Fruit fly (Drosophila melanogaster) whole organism, embryonic: Measurements from ENCODE around the gene CG33947.

ENCODE experiments used
- Adf1 ChIP-seq: fragments of 200-800 bp; sonication (Bioruptor generic); IDR thresholded peaks from 2 replicates; pipeline ENCODE4 v1.3.6; 2022; ENCODE audit warnings: missing biosample characterization, missing genetic modification characterization
- CG10366 ChIP-seq: fragments of 200-800 bp; sonication (Bioruptor generic); IDR thresholded peaks from 2 replicates; pipeline ENCODE4 v1.3.6; 2022; ENCODE audit warnings: missing biosample characterization, missing genetic modification characterization
- CG11247 ChIP-seq: fragments of 200-800 bp; sonication (Bioruptor generic); IDR thresholded peaks from 2 replicates; pipeline ENCODE4 v1.3.6; 2022; ENCODE audit warnings: missing biosample characterization, missing genetic modification characterization
- CG12104 ChIP-seq: fragments of 200-800 bp; sonication (Bioruptor generic); optimal IDR thresholded peaks from 3 replicates; lab custom pipeline; 2016; ENCODE audit warnings: missing biosample characterization, missing genetic modification characterization
- CG12236 ChIP-seq: fragments of 200-800 bp; sonication (Bioruptor generic); optimal IDR thresholded peaks from 2 replicates; lab custom pipeline; 2016; ENCODE audit warnings: missing biosample characterization, missing genetic modification characterization
- CG12769 ChIP-seq: fragments of 200-800 bp; sonication (Bioruptor generic); optimal IDR thresholded peaks from 2 replicates; lab custom pipeline; 2019; ENCODE audit warnings: missing biosample characterization, mild to moderate bottlenecking, missing genetic modification characterization, moderate library complexity
- CG17328 ChIP-seq: fragments of 200-800 bp; sonication (Bioruptor generic); IDR thresholded peaks from 2 replicates; pipeline ENCODE4 v1.3.6; 2022; ENCODE audit warnings: missing biosample characterization, missing genetic modification characterization
- CG2116 ChIP-seq: fragments of 200-800 bp; sonication (Bioruptor generic); optimal IDR thresholded peaks from 3 replicates; lab custom pipeline; 2018; ENCODE audit warnings: missing biosample characterization, mild to moderate bottlenecking, missing genetic modification characterization
- CG2129 ChIP-seq: fragments of 200-800 bp; sonication (Bioruptor generic); IDR thresholded peaks from 2 replicates; pipeline ENCODE4 v1.3.6; 2022; ENCODE audit warnings: missing biosample characterization, missing genetic modification characterization; ENCODE audit not compliant: partially characterized antibody
- CG30403 ChIP-seq: fragments of 200-800 bp; sonication (Bioruptor generic); optimal IDR thresholded peaks from 3 replicates; lab custom pipeline; 2016; ENCODE audit warnings: missing biosample characterization, missing genetic modification characterization
- CG32532 ChIP-seq: fragments of 200-800 bp; sonication (Bioruptor generic); IDR thresholded peaks from 2 replicates; pipeline ENCODE4 v1.3.6; 2022; ENCODE audit warnings: missing biosample characterization, missing genetic modification characterization
- CG33557 ChIP-seq: fragments of 200-800 bp; sonication (Bioruptor generic); optimal IDR thresholded peaks from 2 replicates; lab custom pipeline; 2019; ENCODE audit warnings: missing biosample characterization, mild to moderate bottlenecking, missing genetic modification characterization, moderate library complexity
- CG3726 ChIP-seq: fragments of 200-800 bp; sonication (Bioruptor generic); IDR thresholded peaks from 3 replicates; pipeline ENCODE4, ENCODE4 v1.3.6; 2022; ENCODE audit warnings: missing biosample characterization, missing genetic modification characterization
- CG42726 ChIP-seq: fragments of 200-800 bp; sonication (Bioruptor generic); IDR thresholded peaks from 2 replicates; pipeline ENCODE4 v1.3.6; 2022; ENCODE audit warnings: missing biosample characterization, missing genetic modification characterization; ENCODE audit not compliant: partially characterized antibody
- CG4730 ChIP-seq: fragments of 200-800 bp; sonication (Bioruptor generic); IDR thresholded peaks from 2 replicates; pipeline ENCODE4 v1.3.6; 2022; ENCODE audit warnings: missing biosample characterization, missing genetic modification characterization
- CG6272 ChIP-seq: fragments of 200-800 bp; sonication (Bioruptor generic); IDR thresholded peaks from 2 replicates; pipeline ENCODE4 v1.3.6; 2022; ENCODE audit warnings: missing biosample characterization, missing genetic modification characterization
- CG6791 ChIP-seq: fragments of 200-800 bp; sonication (Bioruptor generic); IDR thresholded peaks from 3 replicates; pipeline ENCODE4 v1.3.6; 2022; ENCODE audit warnings: missing biosample characterization, missing genetic modification characterization; ENCODE audit not compliant: partially characterized antibody
- CG8290 ChIP-seq, 3 experiments: fragments of 200-800 bp; sonication (Bioruptor generic); optimal IDR thresholded peaks; 2 replicates each; lab custom pipeline; 2016 to 2019; ENCODE audit warnings: missing biosample characterization in 3 of 3, missing genetic modification characterization in 3 of 3, mild to moderate bottlenecking in 2 of 3, moderate library complexity in 1 of 3
- CG8359 ChIP-seq: fragments of 200-800 bp; sonication (Bioruptor generic); optimal IDR thresholded peaks from 2 replicates; lab custom pipeline; 2017; ENCODE audit warnings: missing biosample characterization, mild to moderate bottlenecking, missing genetic modification characterization, borderline replicate concordance
- CG9215 ChIP-seq: fragments of 200-800 bp; sonication (Bioruptor generic); IDR thresholded peaks from 2 replicates; pipeline ENCODE4 v1.3.6; 2022; ENCODE audit warnings: missing biosample characterization, missing genetic modification characterization
- Drgx ChIP-seq: fragments of 200-800 bp; sonication (Bioruptor generic); IDR thresholded peaks from 2 replicates; pipeline ENCODE4 v1.3.6; 2022; ENCODE audit warnings: missing biosample characterization, missing genetic modification characterization
- ERR ChIP-seq: fragments of 200-800 bp; sonication (Bioruptor generic); optimal IDR thresholded peaks from 2 replicates; lab custom pipeline; 2016; ENCODE audit warnings: missing biosample characterization, missing genetic modification characterization
- Ets65A ChIP-seq: fragments of 200-800 bp; sonication (Bioruptor generic); peaks from one replicate; lab custom pipeline; 2016; ENCODE audit warnings: missing biosample characterization, missing genetic modification characterization
- Gug ChIP-seq: fragments of 200-800 bp; sonication (Bioruptor generic); IDR thresholded peaks from 4 replicates; pipeline ENCODE4 v1.3.6; 2022; ENCODE audit warnings: missing biosample characterization, missing genetic modification characterization
- HLH4C ChIP-seq: fragments of 200-800 bp; sonication (Bioruptor generic); IDR thresholded peaks from 3 replicates; pipeline ENCODE4 v1.3.6; 2022; ENCODE audit warnings: missing biosample characterization, missing genetic modification characterization; ENCODE audit not compliant: partially characterized antibody
- Lpt ChIP-seq: fragments of >200 bp; optimal IDR thresholded peaks from 2 replicates; lab custom pipeline; 2018; ENCODE audit warnings: missing biosample characterization, missing genetic modification characterization
- Max ChIP-seq: fragments of 200-800 bp; sonication (Bioruptor generic); optimal IDR thresholded peaks from 2 replicates; lab custom pipeline; 2016; ENCODE audit warnings: missing biosample characterization, mild to moderate bottlenecking, missing genetic modification characterization
- NFAT ChIP-seq: fragments of 200-800 bp; sonication (Bioruptor generic); IDR thresholded peaks from 2 replicates; pipeline ENCODE4 v1.3.6; 2022; ENCODE audit warnings: missing biosample characterization, missing genetic modification characterization
- Optix ChIP-seq: fragments of 200-800 bp; sonication (Bioruptor generic); IDR thresholded peaks from 3 replicates; pipeline ENCODE4 v1.3.6; 2022; ENCODE audit warnings: missing biosample characterization, missing genetic modification characterization
- Ptx1 ChIP-seq: fragments of 200-800 bp; sonication (Bioruptor generic); IDR thresholded peaks from 2 replicates; pipeline ENCODE4 v1.3.6; 2022; ENCODE audit warnings: missing biosample characterization, missing genetic modification characterization
- Trl ChIP-seq, 3 experiments: fragments of >200 bp in 2 of 3; fragments of 200-800 bp in 1 of 3; sonication (Bioruptor generic) in 1 of 3; optimal IDR thresholded peaks; 2 replicates in 1 of 3; 3 replicates in 2 of 3; lab custom pipeline; 2016 to 2017; ENCODE audit warnings: missing biosample characterization in 1 of 3, missing genetic modification characterization in 1 of 3
- bsh ChIP-seq, 2 experiments: fragments of 200-800 bp; sonication (Bioruptor generic); optimal IDR thresholded peaks; 2 replicates each; lab custom pipeline; 2017 to 2018; ENCODE audit warnings: mild to moderate bottlenecking in 2 of 2, missing biosample characterization in 2 of 2, missing genetic modification characterization in 2 of 2, moderate library complexity in 1 of 2
- cad ChIP-seq: fragments of >200 bp; optimal IDR thresholded peaks from 2 replicates; lab custom pipeline; 2017; ENCODE audit warnings: missing biosample characterization, missing genetic modification characterization
- chm ChIP-seq: fragments of 200-800 bp; sonication (Bioruptor generic); IDR thresholded peaks from 2 replicates; pipeline ENCODE4 v1.3.6; 2022; ENCODE audit warnings: missing biosample characterization, missing genetic modification characterization
- da ChIP-seq: fragments of 200-800 bp; sonication (Bioruptor generic); optimal IDR thresholded peaks from 2 replicates; lab custom pipeline; 2016; ENCODE audit warnings: missing biosample characterization, missing genetic modification characterization
- dpn ChIP-seq, 2 experiments: fragments of 200-800 bp; sonication (Bioruptor generic); optimal IDR thresholded peaks; 3 replicates each; lab custom pipeline; 2016; ENCODE audit warnings: missing biosample characterization in 2 of 2, missing genetic modification characterization in 2 of 2
- fd3F ChIP-seq: fragments of 200-800 bp; sonication (Bioruptor generic); optimal IDR thresholded peaks from 2 replicates; lab custom pipeline; 2018; ENCODE audit warnings: missing biosample characterization, mild to moderate bottlenecking, missing genetic modification characterization, moderate library complexity
- grn ChIP-seq: fragments of 200-800 bp; sonication (Bioruptor generic); optimal IDR thresholded peaks from 3 replicates; lab custom pipeline; 2017; ENCODE audit warnings: missing biosample characterization, missing genetic modification characterization
- hkb ChIP-seq, 2 experiments: fragments of 200-800 bp in 1 of 2; fragments of >200 bp in 1 of 2; sonication (Bioruptor generic) in 1 of 2; IDR thresholded peaks in 1 of 2; optimal IDR thresholded peaks in 1 of 2; 2 replicates each; pipeline versions ENCODE4 v1.3.6 to Lab custom; 2017 to 2022; ENCODE audit warnings: missing biosample characterization in 1 of 2, missing genetic modification characterization in 1 of 2
- ind ChIP-seq: fragments of 200-800 bp; sonication (Bioruptor generic); optimal IDR thresholded peaks from 3 replicates; lab custom pipeline; 2016; ENCODE audit warnings: missing biosample characterization, missing genetic modification characterization
- ken ChIP-seq: fragments of 200-800 bp; sonication (Bioruptor generic); IDR thresholded peaks from 3 replicates; pipeline ENCODE4 v1.3.6; 2022; ENCODE audit warnings: missing biosample characterization, missing genetic modification characterization
- odd ChIP-seq: fragments of 200-800 bp; sonication (Bioruptor generic); optimal IDR thresholded peaks from 2 replicates; lab custom pipeline; 2017; ENCODE audit warnings: missing biosample characterization, mild to moderate bottlenecking, missing genetic modification characterization
- p53 ChIP-seq: fragments of 200-800 bp; sonication (Bioruptor generic); optimal IDR thresholded peaks from 2 replicates; lab custom pipeline; 2016; ENCODE audit warnings: missing biosample characterization, missing genetic modification characterization
- row ChIP-seq: fragments of 200-800 bp; sonication (Bioruptor generic); IDR thresholded peaks from 3 replicates; pipeline ENCODE4 v1.3.6; 2022; ENCODE audit warnings: missing biosample characterization, missing genetic modification characterization
- shn ChIP-seq: fragments of 200-800 bp; sonication (Bioruptor generic); optimal IDR thresholded peaks from 3 replicates; lab custom pipeline; 2016; ENCODE audit warnings: missing biosample characterization, missing genetic modification characterization
- sisA ChIP-seq: fragments of 200-800 bp; sonication (Bioruptor generic); IDR thresholded peaks from 2 replicates; pipeline ENCODE4 v1.3.6; 2022; ENCODE audit warnings: missing biosample characterization, missing genetic modification characterization
- slbo ChIP-seq: fragments of 200-800 bp; sonication (Bioruptor generic); IDR thresholded peaks from 2 replicates; pipeline ENCODE4 v1.3.6; 2022; ENCODE audit warnings: missing biosample characterization, missing genetic modification characterization
- stwl ChIP-seq: fragments of 200-800 bp; sonication (Bioruptor generic); optimal IDR thresholded peaks from 3 replicates; lab custom pipeline; 2018; ENCODE audit warnings: missing biosample characterization, mild to moderate bottlenecking, missing genetic modification characterization, moderate library complexity
- sug ChIP-seq: fragments of 200-800 bp; optimal IDR thresholded peaks from 2 replicates; lab custom pipeline; 2019; ENCODE audit warnings: missing biosample characterization, mild to moderate bottlenecking, missing genetic modification characterization, moderate library complexity

CG33947 gene

dm6 chr3L:11119396-11119900, 23.2 kb downstream of the CG33947 start (continued):
- TF ChIP-seq Trl (optimal IDR thresholded peaks at IDR 0.05; lab: Kevin White, UChicago), result peak in 1 of 2 experiments; percentile 5
- peak; percentile 10 for TF ChIP-seq Trl (GFP tag; optimal IDR thresholded peaks at IDR 0.05; lab: Kevin White, UChicago)
- TF ChIP-seq hkb (optimal IDR thresholded peaks at IDR 0.05; lab: Kevin White, UChicago), result no peak
- peak; percentile 6; the same call in 1 of the 2 replicates for TF ChIP-seq hkb (GFP tag; IDR thresholded peaks at IDR 0.05; lab: Robert Waterston, UW)
- TF ChIP-seq slbo (GFP tag; lab: Robert Waterston, UW), result peak; percentile 66
- TF ChIP-seq NFAT (GFP tag; lab: Robert Waterston, UW), result peak; percentile 52; the same call in 1 of the 2 replicates
- no peak for TF ChIP-seq grn (GFP tag; lab: Kevin White, UChicago)
- peak; percentile 7 for TF ChIP-seq CG12769 (tag; lab: Kevin White, UChicago)
- peak; percentile 54 for TF ChIP-seq sisA (GFP tag; lab: Robert Waterston, UW)
- TF ChIP-seq HLH4C (GFP tag; lab: Robert Waterston, UW), result no peak
- TF ChIP-seq CG30403 (GFP tag; lab: Kevin White, UChicago), result no peak
- TF ChIP-seq CG8359 (GFP tag; lab: Kevin White, UChicago), result no peak
- TF ChIP-seq CG12104, result no peak
- TF ChIP-seq CG2129 (GFP tag; lab: Robert Waterston, UW), result no peak
- peak; percentile 15 for TF ChIP-seq cad (GFP tag; lab: Kevin White, UChicago)
- no peak for TF ChIP-seq Lpt (GFP tag; lab: Kevin White, UChicago)
- peak; percentile 44 for TF ChIP-seq row (GFP tag; lab: Robert Waterston, UW)
- TF ChIP-seq sug (tag; lab: Kevin White, UChicago), result peak; percentile 83
- peak; percentile 53 for TF ChIP-seq Ets65A
- TF ChIP-seq CG8290 (GFP tag; optimal IDR thresholded peaks at IDR 0.05; lab: Kevin White, UChicago), result no peak
- peak in 1 of 2 experiments; percentile 59 for TF ChIP-seq CG8290 (tag; optimal IDR thresholded peaks at IDR 0.05; lab: Kevin White, UChicago)
- TF ChIP-seq CG11247 (GFP tag; lab: Robert Waterston, UW), result 0 out of 2 replicates have a peak, but pooled peaks have one; percentile 17
- peak; percentile 40; the same call in 1 of the 4 replicates for TF ChIP-seq Gug (GFP tag; lab: Robert Waterston, UW)
- no peak for TF ChIP-seq Max (GFP tag; lab: Kevin White, UChicago)
- TF ChIP-seq fd3F (GFP tag; lab: Kevin White, UChicago), result no peak
- peak; percentile 63 for TF ChIP-seq CG32532
- peak; percentile 84 for TF ChIP-seq CG9215 (GFP tag; lab: Robert Waterston, UW)
- peak; percentile 43; the same call in 1 of the 2 replicates for TF ChIP-seq CG10366
- TF ChIP-seq p53 (GFP tag; lab: Kevin White, UChicago), result peak; percentile 93
- TF ChIP-seq CG6791 (GFP tag; lab: Robert Waterston, UW), result 0 out of 3 replicates have a peak, but pooled peaks have one; percentile 37
- TF ChIP-seq Optix, result 0 out of 3 replicates have a peak, but pooled peaks have one; percentile 29
- 0 out of 2 replicates have a peak, but pooled peaks have one; percentile 10 for TF ChIP-seq CG42726 (GFP tag; lab: Robert Waterston, UW)
- TF ChIP-seq chm (GFP tag; lab: Robert Waterston, UW), result no peak; the same call in 1 of the 2 replicates
- 0 out of 2 replicates have a peak, but pooled peaks have one; percentile 10 for TF ChIP-seq CG4730 (GFP tag; lab: Robert Waterston, UW)
- TF ChIP-seq CG12236, result no peak
- no peak for TF ChIP-seq CG3726 (GFP tag; lab: Robert Waterston, UW)
- no peak for TF ChIP-seq CG2116 (GFP tag; lab: Kevin White, UChicago)
- peak; percentile 1 for TF ChIP-seq stwl (tag; lab: Kevin White, UChicago)
- 0 out of 3 replicates have a peak, but pooled peaks have one; percentile 25 for TF ChIP-seq ken
- peak; percentile 11; the same call in 1 of the 2 replicates for TF ChIP-seq Adf1
- no peak for TF ChIP-seq odd (GFP tag; lab: Kevin White, UChicago)
- no peak for TF ChIP-seq CG33557 (GFP tag; lab: Kevin White, UChicago)
- peak in 1 of 2 experiments; percentile 3 for TF ChIP-seq dpn (GFP tag; optimal IDR thresholded peaks at IDR 0.05; lab: Kevin White, UChicago)
- no peak for TF ChIP-seq ERR (GFP tag; lab: Kevin White, UChicago)
- no peak for TF ChIP-seq bsh (GFP tag; optimal IDR thresholded peaks at IDR 0.05; lab: Kevin White, UChicago)
- TF ChIP-seq Ptx1 (GFP tag; lab: Robert Waterston, UW), result 0 out of 2 replicates have a peak, but pooled peaks have one; percentile 24
- TF ChIP-seq CG17328 (GFP tag; lab: Robert Waterston, UW), result no peak
- peak; percentile 23; the same call in 1 of the 2 replicates for TF ChIP-seq CG6272 (GFP tag; lab: Robert Waterston, UW)
- peak; percentile 33; the same call in 1 of the 2 replicates for TF ChIP-seq Drgx (GFP tag; lab: Robert Waterston, UW)
- no peak for TF ChIP-seq shn
- no peak for TF ChIP-seq ind (GFP tag; lab: Kevin White, UChicago)
- TF ChIP-seq da (GFP tag; lab: Kevin White, UChicago), result no peak
